Worm (Caenorhabditis elegans): ENCODE results near the gene fbxa-137.
A peak's percentile ranks its signal among the peaks of the same experiment; 100 is the strongest.
"Not testable (repeated sequence)": the region's sequence is repeated elsewhere in the genome, so short reads cannot be mapped to it uniquely, and the experiment has no call there.

The fbxa-137 gene

ce11 chrV:2303775-2304174 lies 25.2 kb downstream of the fbxa-137 start, which contains the start of gene irld-15:
Gene irld-15 (minus strand): TSS chrV:2303875.
- TF ChIP-seq skn-1 (tag; optimal IDR thresholded peaks at IDR 0.05) (no peak), ZK546.5 (tag; optimal IDR thresholded peaks at IDR 0.05) (no peak), ceh-16 (tag; optimal IDR thresholded peaks at IDR 0.05) (no peak), nhr-12 (tag; optimal IDR thresholded peaks at IDR 0.05) (no peak), nhr-67 (tag; optimal IDR thresholded peaks at IDR 0.05) (no peak)

ce11 chrV:2306383-2306782 lies 27.8 kb downstream of the fbxa-137 start:
- TF ChIP-seq pqm-1 (tag; optimal IDR thresholded peaks at IDR 0.05): no peak
- TF ChIP-seq sea-2 (GFP tag; optimal IDR thresholded peaks at IDR 0.05): no peak
- no peak for TF ChIP-seq ceh-9 (tag; optimal IDR thresholded peaks at IDR 0.05)
- TF ChIP-seq snpc-4 (tag; optimal IDR thresholded peaks at IDR 0.05): no peak
- TF ChIP-seq unc-62 (GFP tag; optimal IDR thresholded peaks at IDR 0.05): no peak
- TF ChIP-seq lin-15B (tag; optimal IDR thresholded peaks at IDR 0.05): no peak
- no peak for TF ChIP-seq nhr-23 (tag; optimal IDR thresholded peaks at IDR 0.05)
- TF ChIP-seq ztf-11 (tag; optimal IDR thresholded peaks at IDR 0.05): no peak
- TF ChIP-seq nhr-12 (tag; optimal IDR thresholded peaks at IDR 0.05): no peak
- TF ChIP-seq pha-4 (tag; optimal IDR thresholded peaks at IDR 0.05): no peak
- no peak for TF ChIP-seq unc-39 (tag; optimal IDR thresholded peaks at IDR 0.05)
- TF ChIP-seq ceh-16 (tag; optimal IDR thresholded peaks at IDR 0.05): no peak

ce11 chrV:2308246-2308645 lies 29.6 kb downstream of the fbxa-137 start:
- TF ChIP-seq pqm-1 (tag; optimal IDR thresholded peaks at IDR 0.05) (peak; percentile 44), jun-1 (tag; optimal IDR thresholded peaks at IDR 0.05) (peak; percentile 46), nhr-67 (tag; optimal IDR thresholded peaks at IDR 0.05) (no peak), lin-39 (tag; optimal IDR thresholded peaks at IDR 0.05) (no peak), elt-3 (tag; optimal IDR thresholded peaks at IDR 0.05) (no peak), fkh-10 (GFP tag; optimal IDR thresholded peaks at IDR 0.05) (no peak), elt-2 (tag; optimal IDR thresholded peaks at IDR 0.05) (peak; percentile 99)

DNA sequence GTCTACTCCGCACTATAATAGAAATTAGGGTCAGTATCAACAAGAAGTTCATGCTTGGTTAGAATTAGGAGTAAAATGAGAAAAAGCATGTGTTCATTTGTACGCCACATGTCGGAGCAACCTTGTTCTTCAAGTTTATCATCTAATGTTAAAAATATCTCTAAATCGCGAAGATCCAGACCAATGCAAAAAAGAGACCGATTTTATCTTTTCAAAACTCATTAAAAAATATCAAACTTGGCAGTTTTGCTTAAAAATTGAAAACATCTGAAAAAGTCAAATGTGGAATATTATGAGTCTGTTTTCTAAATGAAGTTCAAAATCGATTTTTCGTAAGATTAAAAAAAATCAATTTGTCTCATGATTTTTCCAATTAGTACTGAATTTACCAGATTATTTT lies 42.4 kb downstream of the fbxa-137 start, which contains the start of gene Y19D10B.6:
Gene Y19D10B.6, minus strand, starts transcription at position 101 of the 400 bp plus-strand sequence.
- not testable (repeated sequence) for TF ChIP-seq nfya-1 (tag; optimal IDR thresholded peaks at IDR 0.05; ENCODE audit: insufficient read depth); nhr-77 (tag; optimal IDR thresholded peaks at IDR 0.05); snpc-4 (tag; optimal IDR thresholded peaks at IDR 0.05)

ce11 chrV:2322466-2322865 lies 43.9 kb downstream of the fbxa-137 start, which contains the start of gene pud-1.2:
Gene pud-1.2 (minus strand): TSS chrV:2322566.
- TF ChIP-seq unc-39, lsy-12, elt-2 (tag; optimal IDR thresholded peaks at IDR 0.05): not testable (repeated sequence)

ce11 chrV:2324260-2324659 lies 45.6 kb downstream of the fbxa-137 start:
- no peak for TF ChIP-seq nhr-25 (tag; optimal IDR thresholded peaks at IDR 0.05)
- no peak for TF ChIP-seq nhr-23 (tag; optimal IDR thresholded peaks at IDR 0.05)
- no peak for TF ChIP-seq elt-1 (tag; optimal IDR thresholded peaks at IDR 0.05)
- TF ChIP-seq egl-5 (tag; optimal IDR thresholded peaks at IDR 0.05): no peak
- TF ChIP-seq fos-1 (tag; optimal IDR thresholded peaks at IDR 0.05): no peak
- TF ChIP-seq ceh-9 (tag; optimal IDR thresholded peaks at IDR 0.05): no peak
- TF ChIP-seq nhr-11 (tag; optimal IDR thresholded peaks at IDR 0.05): no peak
- no peak for TF ChIP-seq sea-2 (GFP tag; optimal IDR thresholded peaks at IDR 0.05)
- TF ChIP-seq pha-4 (tag; optimal IDR thresholded peaks at IDR 0.05): no peak
- TF ChIP-seq ceh-16 (tag; optimal IDR thresholded peaks at IDR 0.05): no peak
- no peak for TF ChIP-seq daf-12 (tag; optimal IDR thresholded peaks at IDR 0.05)
- TF ChIP-seq nhr-237 (tag; optimal IDR thresholded peaks at IDR 0.05): no peak
- peak; percentile 99 for TF ChIP-seq pqm-1 (tag; optimal IDR thresholded peaks at IDR 0.05)
- TF ChIP-seq mdl-1 (tag; optimal IDR thresholded peaks at IDR 0.05): no peak
- TF ChIP-seq elt-2 (tag; optimal IDR thresholded peaks at IDR 0.05): peak; percentile 98
- no peak for TF ChIP-seq ztf-11 (tag; optimal IDR thresholded peaks at IDR 0.05)
- no peak for TF ChIP-seq nhr-67 (tag; optimal IDR thresholded peaks at IDR 0.05)
- no peak for TF ChIP-seq aly-2 (tag; optimal IDR thresholded peaks at IDR 0.05)
- no peak for TF ChIP-seq nhr-76 (tag; optimal IDR thresholded peaks at IDR 0.05)
- no peak for TF ChIP-seq fkh-2 (tag; optimal IDR thresholded peaks at IDR 0.05)
- peak; percentile 54 for TF ChIP-seq skn-1 (tag; optimal IDR thresholded peaks at IDR 0.05)
- TF ChIP-seq R02D3.7 (tag; optimal IDR thresholded peaks at IDR 0.05): no peak
- no peak for TF ChIP-seq hmg-11 (tag; optimal IDR thresholded peaks at IDR 0.05)
- no peak for TF ChIP-seq tbx-2 (tag; optimal IDR thresholded peaks at IDR 0.05)
